Worm (Caenorhabditis elegans): ENCODE data around the gene vps-60.

DNA sequence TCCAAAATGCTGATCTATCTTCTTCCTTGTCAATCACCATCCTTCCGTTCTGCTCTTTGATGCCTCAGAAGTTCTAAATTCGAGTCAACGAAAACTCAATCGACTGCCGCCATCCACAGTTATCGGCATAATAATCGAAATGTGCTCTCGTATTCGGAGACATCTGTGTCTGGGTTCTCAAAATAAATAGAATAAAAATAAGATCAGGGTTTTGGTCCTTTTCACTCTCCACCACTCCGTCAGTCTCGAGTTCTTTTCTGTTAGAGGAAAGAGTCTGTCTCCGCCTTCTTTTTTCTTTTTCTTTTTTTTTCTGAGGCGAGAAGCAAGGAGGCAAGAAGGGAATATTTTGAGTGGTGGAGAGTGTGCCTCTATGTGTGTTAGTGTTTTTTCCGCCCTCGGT lies 17.8 kb upstream of the vps-60 start, which contains the start of gene F41E6.17:
- TF ChIP-seq unc-62 (GFP tag; optimal IDR thresholded peaks at IDR 0.05) (no peak), unc-39 (tag; optimal IDR thresholded peaks at IDR 0.05) (no peak), ama-1 (optimal IDR thresholded peaks at IDR 0.05) (no peak), sma-9 (GFP tag; optimal IDR thresholded peaks at IDR 0.05) (no peak), sma-9 (tag; optimal IDR thresholded peaks at IDR 0.05) (no peak), nhr-77 (tag; optimal IDR thresholded peaks at IDR 0.05) (no peak), lin-39 (tag; optimal IDR thresholded peaks at IDR 0.05) (no peak), R02D3.7 (tag; optimal IDR thresholded peaks at IDR 0.05) (no peak), alr-1 (tag; optimal IDR thresholded peaks at IDR 0.05) (no peak), lin-11 (tag; optimal IDR thresholded peaks at IDR 0.05) (no peak), lin-13 (GFP tag; optimal IDR thresholded peaks at IDR 0.05) (no peak)
